Worm (Caenorhabditis elegans) whole organism, young adult: ENCODE results near the gene F21H7.12.

Experiments used
- B0019.2 ChIP-seq: fragments of 200-800 bp; sonication (Bioruptor generic); conservative IDR thresholded peaks from 2 replicates; pipeline ENCODE4 v1.3.6; 2022; ENCODE audit warnings: missing genetic modification reagents, missing genetic modification characterization, missing compliant biosample characterization
- B0261.1 ChIP-seq: sonication (generic microtip); optimal IDR thresholded peaks from 2 replicates; lab custom pipeline; 2016; ENCODE audit warnings: mild to moderate bottlenecking, missing genetic modification characterization, moderate library complexity, missing compliant biosample characterization
- C17E4.6 ChIP-seq: fragments of 200-800 bp; sonication (Bioruptor generic); IDR thresholded peaks from 2 replicates; pipeline ENCODE4 v1.3.6; 2022; ENCODE audit warnings: missing genetic modification reagents, missing genetic modification characterization, missing compliant biosample characterization
- F22D6.2 ChIP-seq: sonication (generic microtip); optimal IDR thresholded peaks from 2 replicates; lab custom pipeline; 2016; ENCODE audit warnings: mild to moderate bottlenecking, missing genetic modification characterization, missing compliant biosample characterization
- F39B2.1 ChIP-seq: fragments of 200-800 bp; sonication (Bioruptor generic); IDR thresholded peaks from 2 replicates; pipeline ENCODE4 v1.3.6; 2022; ENCODE audit warnings: missing genetic modification reagents, missing genetic modification characterization, missing compliant biosample characterization
- F49E8.2 ChIP-seq: sonication (generic microtip); optimal IDR thresholded peaks from 3 replicates; lab custom pipeline; 2017; ENCODE audit warnings: missing genetic modification characterization, mild to moderate bottlenecking, missing compliant biosample characterization, antibody characterized with exemption, moderate library complexity; ENCODE audit not compliant: insufficient read depth
- F52B5.7 ChIP-seq: sonication (generic microtip); optimal IDR thresholded peaks from 2 replicates; lab custom pipeline; 2016; ENCODE audit warnings: mild to moderate bottlenecking, missing genetic modification characterization, missing compliant biosample characterization
- T26A5.8 ChIP-seq: sonication (generic microtip); optimal IDR thresholded peaks from 2 replicates; lab custom pipeline; 2016; ENCODE audit warnings: missing genetic modification characterization, missing compliant biosample characterization
- Y53F4B.3 ChIP-seq: fragments of 200-800 bp; sonication (Bioruptor generic); IDR thresholded peaks from 2 replicates; pipeline ENCODE4 v1.3.6; 2022; ENCODE audit warnings: missing genetic modification reagents, missing genetic modification characterization, missing compliant biosample characterization
- Y79H2A.3 ChIP-seq: fragments of 200-800 bp; sonication (Bioruptor generic); conservative IDR thresholded peaks from 2 replicates; pipeline ENCODE4 v1.3.6; 2022; ENCODE audit warnings: missing genetic modification reagents, missing genetic modification characterization, missing compliant biosample characterization
- attf-6 ChIP-seq: fragments of 200-800 bp; sonication (Bioruptor generic); IDR thresholded peaks from 2 replicates; pipeline ENCODE4 v1.3.6; 2022; ENCODE audit warnings: missing genetic modification reagents, missing genetic modification characterization, missing compliant biosample characterization
- dox-1 ChIP-seq: fragments of 200-800 bp; sonication (Bioruptor generic); IDR thresholded peaks from 2 replicates; pipeline ENCODE4 v1.3.6; 2022; ENCODE audit warnings: missing genetic modification reagents, missing genetic modification characterization, missing compliant biosample characterization
- dpff-1 ChIP-seq: sonication (generic microtip); optimal IDR thresholded peaks from 2 replicates; lab custom pipeline; 2017; ENCODE audit warnings: mild to moderate bottlenecking, missing genetic modification characterization, missing compliant biosample characterization
- ekl-4 ChIP-seq: fragments of 200-800 bp; sonication (Bioruptor generic); IDR thresholded peaks from 2 replicates; pipeline ENCODE4 v1.3.6; 2022; ENCODE audit warnings: missing genetic modification reagents, missing genetic modification characterization, missing compliant biosample characterization
- ets-4 ChIP-seq: fragments of 200-800 bp; sonication (Bioruptor generic); optimal IDR thresholded peaks from 2 replicates; lab custom pipeline; 2018; ENCODE audit warnings: mild to moderate bottlenecking, missing genetic modification characterization, missing compliant biosample characterization
- lag-1 ChIP-seq: fragments of 200-800 bp; sonication (Bioruptor generic); IDR thresholded peaks from 2 replicates; pipeline ENCODE4 v1.3.6; 2022; ENCODE audit warnings: missing genetic modification reagents, missing genetic modification characterization, missing compliant biosample characterization
- madf-10 ChIP-seq: sonication (generic microtip); optimal IDR thresholded peaks from 2 replicates; lab custom pipeline; 2016; ENCODE audit warnings: mild to moderate bottlenecking, missing genetic modification characterization, missing compliant biosample characterization
- madf-3 ChIP-seq: fragments of 200-800 bp; sonication (Bioruptor generic); IDR thresholded peaks from 2 replicates; pipeline ENCODE4 v1.3.6; 2022; ENCODE audit warnings: missing genetic modification reagents, missing genetic modification characterization, missing compliant biosample characterization
- nhr-27 ChIP-seq: fragments of 200-800 bp; sonication (Bioruptor generic); optimal IDR thresholded peaks from 2 replicates; lab custom pipeline; 2018; ENCODE audit warnings: mild to moderate bottlenecking, missing genetic modification characterization, moderate library complexity, missing compliant biosample characterization
- pha-4 ChIP-seq: fragments of 150-350 bp; sonication (generic microtip); optimal IDR thresholded peaks from 2 replicates; lab custom pipeline; 2014; ENCODE audit warnings: missing biosample characterization, missing genetic modification reagents, missing genetic modification characterization
- rec-8 ChIP-seq, 2 experiments: sonication (generic microtip); optimal IDR thresholded peaks; 2 replicates each; lab custom pipeline; 2016; ENCODE audit warnings: mild to moderate bottlenecking in 2 of 2, missing genetic modification characterization in 2 of 2, missing genetic modification reagents in 2 of 2, missing genotype in 2 of 2, missing biosample characterization in 1 of 2, missing compliant biosample characterization in 1 of 2, moderate library complexity in 1 of 2
- rpc-1 ChIP-seq, 2 experiments: fragments of 150-350 bp in 1 of 2; sonication (generic microtip) in 1 of 2; optimal IDR thresholded peaks; 2 replicates each; lab custom pipeline; 2014 to 2018; ENCODE audit warnings: missing biosample characterization in 1 of 2, missing genetic modification characterization in 1 of 2, missing genetic modification reagents in 1 of 2, missing genotype in 1 of 2
- snpc-3.4 ChIP-seq: sonication (generic microtip); optimal IDR thresholded peaks from 2 replicates; lab custom pipeline; 2017; ENCODE audit warnings: missing genetic modification characterization, mild to moderate bottlenecking, missing compliant biosample characterization, antibody characterized with exemption, moderate library complexity, missing genotype, missing genetic modification reagents
- snpc-4 ChIP-seq, 5 experiments: fragments of 150-350 bp in 1 of 5; sonication (generic microtip) in 4 of 5; optimal IDR thresholded peaks; 2 replicates each; lab custom pipeline; 2014 to 2018; ENCODE audit warnings: missing genetic modification characterization in 5 of 5, missing biosample characterization in 3 of 5, antibody characterized with exemption in 2 of 5, mild to moderate bottlenecking in 2 of 5, missing compliant biosample characterization in 2 of 5, missing genotype in 2 of 5, moderate library complexity in 2 of 5, missing genetic modification reagents in 1 of 5
- tbp1 ChIP-seq: fragments of 200-800 bp; sonication (Bioruptor generic); optimal IDR thresholded peaks from 2 replicates; lab custom pipeline; 2018; ENCODE audit warnings: mild to moderate bottlenecking, missing genetic modification characterization, missing compliant biosample characterization
- tbx-9 ChIP-seq: sonication (generic microtip); optimal IDR thresholded peaks from 2 replicates; lab custom pipeline; 2016; ENCODE audit warnings: borderline replicate concordance, missing genetic modification characterization, inconsistent platforms, missing compliant biosample characterization
- xnd-1 ChIP-seq: sonication (generic microtip); optimal IDR thresholded peaks from 2 replicates; lab custom pipeline; 2016; ENCODE audit warnings: missing genotype, missing genetic modification reagents, missing genetic modification characterization, missing compliant biosample characterization
- ztf-25 ChIP-seq: fragments of 200-800 bp; sonication (Bioruptor generic); IDR thresholded peaks from 2 replicates; pipeline ENCODE4 v1.3.6; 2022; ENCODE audit warnings: missing genetic modification reagents, missing genetic modification characterization, missing compliant biosample characterization
- ztf-28 ChIP-seq: fragments of 200-800 bp; sonication (Bioruptor generic); IDR thresholded peaks from 2 replicates; pipeline ENCODE4 v1.3.6; 2022; ENCODE audit warnings: missing genetic modification reagents, missing genetic modification characterization, missing compliant biosample characterization
- ztf-3 ChIP-seq: fragments of 200-800 bp; sonication (Bioruptor generic); optimal IDR thresholded peaks from 2 replicates; lab custom pipeline; 2018; ENCODE audit warnings: mild to moderate bottlenecking, missing genetic modification characterization, missing compliant biosample characterization

The F21H7.12 gene

ce11 chrV:16218522-16218921 is 11.4 kb upstream of the F21H7.12 start, which contains the start of gene F11A5.15 (continued):
- no peak for TF ChIP-seq F22D6.2
- TF ChIP-seq B0019.2 (GFP tag; lab: Robert Waterston, UW): no peak
- TF ChIP-seq ekl-4 (GFP tag; lab: Robert Waterston, UW): no peak
- TF ChIP-seq, all 124 proteins: peak for 0

ce11 chrV:16218972-16219757 is 10.8 kb upstream of the F21H7.12 start, which contains the start of gene glc-1:
Gene glc-1, plus strand, starts transcription at chrV:16219634.
- TF ChIP-seq tbp1 (GFP tag; lab: Kevin White, UChicago) (peak; percentile 74), rec-8 (tag; optimal IDR thresholded peaks at IDR 0.05; lab: Kevin White, UChicago) (no peak), lag-1 (GFP tag; lab: Robert Waterston, UW) (no peak), B0261.1 (tag; lab: Kevin White, UChicago) (peak; percentile 42), ztf-3 (no peak), F52B5.7 (tag; lab: Kevin White, UChicago) (no peak), snpc-3.4 (tag; lab: Kevin White, UChicago) (no peak), madf-3 (GFP tag; lab: Robert Waterston, UW) (no peak), F39B2.1 (GFP tag; lab: Robert Waterston, UW) (no peak), F49E8.2 (tag; lab: Kevin White, UChicago) (no peak), Y53F4B.3 (GFP tag; lab: Robert Waterston, UW) (no peak), rpc-1 (optimal IDR thresholded peaks at IDR 0.05; lab: Kevin White, UChicago) (peak; percentile 29), rpc-1 (tag; optimal IDR thresholded peaks at IDR 0.05; lab: Kevin White, UChicago) (peak; percentile 74), dpff-1 (tag; lab: Kevin White, UChicago) (no peak), snpc-4 (GFP tag; optimal IDR thresholded peaks at IDR 0.05; lab: Kevin White, UChicago) (no peak), snpc-4 (tag; optimal IDR thresholded peaks at IDR 0.05; lab: Kevin White, UChicago) (peak in 1 of 4 experiments; percentile 21), attf-6 (0 out of 2 replicates have a peak, but pooled peaks have one; percentile 27), ztf-25 (no peak), ets-4 (GFP tag; lab: Kevin White, UChicago) (no peak)

ce11 chrV:16220020-16220419 is 9.9 kb upstream of the F21H7.12 start:
- TF ChIP-seq ztf-28 (GFP tag; lab: Robert Waterston, UW) (no peak), ztf-25 (no peak), Y79H2A.3 (GFP tag; lab: Robert Waterston, UW) (no peak), pha-4 (no peak), T26A5.8 (tag; lab: Kevin White, UChicago) (no peak), xnd-1 (no peak), madf-10 (tag; lab: Kevin White, UChicago) (no peak), dox-1 (GFP tag; lab: Robert Waterston, UW) (no peak), dpff-1 (tag; lab: Kevin White, UChicago) (no peak)

ce11 chrV:16224027-16224426 is 5.9 kb upstream of the F21H7.12 start, which contains the start of gene stdh-2:
Gene stdh-2, plus strand, starts transcription at chrV:16224327.
- TF ChIP-seq C17E4.6: no peak
- TF ChIP-seq tbx-9 (tag; lab: Kevin White, UChicago): no peak
- TF ChIP-seq nhr-27 (tag; lab: Kevin White, UChicago): no peak
